Fruit fly (Drosophila melanogaster) whole organism, wandering third instar larva: Measurements from ENCODE around the gene CG14852.

ENCODE experiments used
- Abd-B ChIP-seq: fragments of >200 bp; optimal IDR thresholded peaks from 2 replicates; lab custom pipeline; 2017; ENCODE audit warnings: missing biosample characterization, missing genetic modification characterization
- CG32264 ChIP-seq: fragments of 200-800 bp; sonication (Bioruptor generic); optimal IDR thresholded peaks from 2 replicates; lab custom pipeline; 2016; ENCODE audit warnings: missing biosample characterization, missing genetic modification characterization
- CG9705 ChIP-seq: fragments of 200-800 bp; sonication (Bioruptor generic); optimal IDR thresholded peaks from 2 replicates; lab custom pipeline; 2018; ENCODE audit warnings: missing biosample characterization, mild to moderate bottlenecking, missing genetic modification characterization
- CrebA ChIP-seq: fragments of 200-800 bp; sonication (Bioruptor generic); optimal IDR thresholded peaks from 2 replicates; lab custom pipeline; 2016; ENCODE audit warnings: missing biosample characterization, mild to moderate bottlenecking, missing genetic modification characterization, borderline replicate concordance
- Dfd ChIP-seq: fragments of >200 bp; optimal IDR thresholded peaks from 2 replicates; lab custom pipeline; 2017; ENCODE audit warnings: missing biosample characterization, missing genetic modification characterization
- Dif ChIP-seq: fragments of 200-275, 200-300 bp; sonication (Bioruptor generic); optimal IDR thresholded peaks from 2 replicates; lab custom pipeline; 2018; ENCODE audit warnings: missing biosample characterization, missing genetic modification characterization; ENCODE audit not compliant: partially characterized antibody
- GATAd ChIP-seq: sonication (Bioruptor generic); optimal IDR thresholded peaks from 2 replicates; lab custom pipeline; 2016; ENCODE audit warnings: missing biosample characterization, missing genetic modification characterization
- HLH106 ChIP-seq: fragments of 200-800 bp; optimal IDR thresholded peaks from 3 replicates; lab custom pipeline; 2019; ENCODE audit warnings: missing biosample characterization, mild to moderate bottlenecking, missing genetic modification characterization, moderate library complexity
- Hnf4 ChIP-seq: fragments of 200-800 bp; sonication (Bioruptor generic); optimal IDR thresholded peaks from 2 replicates; lab custom pipeline; 2016; ENCODE audit warnings: missing biosample characterization, mild to moderate bottlenecking, missing genetic modification characterization
- Hr78 ChIP-seq: fragments of >200 bp; optimal IDR thresholded peaks from 2 replicates; lab custom pipeline; 2017; ENCODE audit warnings: missing biosample characterization, missing genetic modification characterization
- Hr83 ChIP-seq: fragments of 200-300 bp; sonication (Bioruptor generic); optimal IDR thresholded peaks from 2 replicates; lab custom pipeline; 2016; ENCODE audit warnings: missing biosample characterization, mild to moderate bottlenecking, missing genetic modification characterization, moderate library complexity; ENCODE audit not compliant: poor library complexity, severe bottlenecking
- Jra ChIP-seq: sonication (Bioruptor generic); optimal IDR thresholded peaks from 2 replicates; lab custom pipeline; 2016; ENCODE audit warnings: missing biosample characterization, missing genetic modification characterization
- Mio ChIP-seq: sonication (Bioruptor generic); optimal IDR thresholded peaks from 2 replicates; lab custom pipeline; 2016; ENCODE audit warnings: missing biosample characterization, missing genetic modification characterization
- Myc ChIP-seq: fragments of >200 bp; optimal IDR thresholded peaks from 2 replicates; lab custom pipeline; 2017
- N ChIP-seq: fragments of >200 bp; optimal IDR thresholded peaks from 2 replicates; lab custom pipeline; 2018; ENCODE audit warnings: missing biosample characterization, missing external identifiers, missing genetic modification characterization
- OdsH ChIP-seq: fragments of 200-800 bp; sonication (Bioruptor generic); optimal IDR thresholded peaks from 2 replicates; lab custom pipeline; 2016; ENCODE audit warnings: missing biosample characterization, mild to moderate bottlenecking, missing genetic modification characterization
- Rel ChIP-seq, 2 experiments: fragments of 200-800 bp; sonication (Bioruptor generic) in 1 of 2; optimal IDR thresholded peaks; 2 replicates in 1 of 2; 3 replicates in 1 of 2; lab custom pipeline; 2016 to 2019; ENCODE audit warnings: mild to moderate bottlenecking in 2 of 2, missing biosample characterization in 2 of 2, missing genetic modification characterization in 2 of 2, moderate library complexity in 1 of 2
- Sp1 ChIP-seq: fragments of 200-800 bp; sonication (Bioruptor generic); optimal IDR thresholded peaks from 3 replicates; lab custom pipeline; 2019; ENCODE audit warnings: missing biosample characterization, mild to moderate bottlenecking, missing genetic modification characterization, moderate library complexity
- Vsx2 ChIP-seq: fragments of 200-300, 225-300 bp; sonication (Bioruptor generic); optimal IDR thresholded peaks from 2 replicates; lab custom pipeline; 2018; ENCODE audit warnings: missing biosample characterization, missing genetic modification characterization; ENCODE audit not compliant: partially characterized antibody
- br ChIP-seq: fragments of 200-800 bp; sonication (Bioruptor generic); optimal IDR thresholded peaks from 2 replicates; lab custom pipeline; 2016; ENCODE audit warnings: missing biosample characterization, missing genetic modification characterization
- brk ChIP-seq: fragments of 200-800 bp; sonication (Bioruptor generic); optimal IDR thresholded peaks from 2 replicates; lab custom pipeline; 2016; ENCODE audit warnings: missing biosample characterization, mild to moderate bottlenecking, missing genetic modification characterization
- dl ChIP-seq, 2 experiments: fragments of 175-275, 200-275 bp in 1 of 2; fragments of 200-275 bp in 1 of 2; sonication (Bioruptor generic); optimal IDR thresholded peaks; lab custom pipeline; 2018; ENCODE audit warnings: mild to moderate bottlenecking in 2 of 2, missing biosample characterization in 2 of 2, missing genetic modification characterization in 2 of 2, moderate library complexity in 2 of 2; ENCODE audit not compliant: partially characterized antibody in 2 of 2, insufficient read depth in 1 of 2
- dmrt93B ChIP-seq: fragments of 200-800 bp; sonication (Bioruptor generic); optimal IDR thresholded peaks from 2 replicates; lab custom pipeline; 2018; ENCODE audit warnings: missing biosample characterization, mild to moderate bottlenecking, missing genetic modification characterization
- dsf ChIP-seq: sonication (Bioruptor generic); optimal IDR thresholded peaks from 2 replicates; lab custom pipeline; 2016; ENCODE audit warnings: missing biosample characterization, missing genetic modification characterization, borderline replicate concordance
- ey ChIP-seq: fragments of 200-800 bp; sonication (Bioruptor generic); optimal IDR thresholded peaks from 2 replicates; lab custom pipeline; 2016; ENCODE audit warnings: missing biosample characterization, missing genetic modification characterization
- foxo ChIP-seq, 2 experiments: fragments of 200-800 bp; sonication (Bioruptor generic); optimal IDR thresholded peaks; 2 replicates in 1 of 2; 3 replicates in 1 of 2; lab custom pipeline; 2016 to 2017; ENCODE audit warnings: missing biosample characterization in 2 of 2, missing genetic modification characterization in 2 of 2
- fru ChIP-seq: fragments of 200-800 bp; sonication (Bioruptor generic); optimal IDR thresholded peaks from 3 replicates; lab custom pipeline; 2016; ENCODE audit warnings: missing biosample characterization, mild to moderate bottlenecking, missing genetic modification characterization
- h ChIP-seq: fragments of 200-800 bp; sonication (Bioruptor generic); optimal IDR thresholded peaks from 3 replicates; lab custom pipeline; 2016; ENCODE audit warnings: missing biosample characterization, mild to moderate bottlenecking, missing genetic modification characterization
- jim ChIP-seq: fragments of 175-275, 200-325 bp; sonication (Bioruptor generic); optimal IDR thresholded peaks from 2 replicates; lab custom pipeline; 2016; ENCODE audit warnings: missing biosample characterization, mild to moderate bottlenecking, missing genetic modification characterization
- lola ChIP-seq: fragments of >200 bp; optimal IDR thresholded peaks from 2 replicates; lab custom pipeline; 2017; ENCODE audit warnings: missing biosample characterization, missing genetic modification characterization
- pan ChIP-seq: fragments of >200 bp; optimal IDR thresholded peaks from 2 replicates; lab custom pipeline; 2017
- psq ChIP-seq: fragments of 200-800 bp; sonication (Bioruptor generic); optimal IDR thresholded peaks from 3 replicates; lab custom pipeline; 2017; ENCODE audit warnings: missing biosample characterization, mild to moderate bottlenecking, missing genetic modification characterization, moderate library complexity
- rgr ChIP-seq: fragments of 200-800 bp; sonication (Bioruptor generic); optimal IDR thresholded peaks from 3 replicates; lab custom pipeline; 2016; ENCODE audit warnings: missing biosample characterization, mild to moderate bottlenecking, missing genetic modification characterization
- sage ChIP-seq: fragments of 200-800 bp; sonication (Bioruptor generic); optimal IDR thresholded peaks from 2 replicates; lab custom pipeline; 2016; ENCODE audit warnings: missing biosample characterization, mild to moderate bottlenecking, missing genetic modification characterization
- sv ChIP-seq: fragments of 200-800 bp; sonication (Bioruptor generic); optimal IDR thresholded peaks from 3 replicates; lab custom pipeline; 2016; ENCODE audit warnings: missing biosample characterization, missing genetic modification characterization
- tai ChIP-seq: sonication (Bioruptor generic); optimal IDR thresholded peaks from 2 replicates; lab custom pipeline; 2016; ENCODE audit warnings: missing biosample characterization, missing genetic modification characterization
- usp ChIP-seq: fragments of >200 bp; optimal IDR thresholded peaks from 2 replicates; lab custom pipeline; 2017; ENCODE audit warnings: missing biosample characterization, missing genetic modification characterization
- woc ChIP-seq: sonication (Bioruptor generic); optimal IDR thresholded peaks from 2 replicates; lab custom pipeline; 2016; ENCODE audit warnings: missing biosample characterization, mild to moderate bottlenecking, missing genetic modification characterization

Gene CG14852

dm6 chr3R:14569411-14570107 lies 3.8 kb downstream of the CG14852 start, which contains the start of gene Cys:
Gene Cys (minus strand): TSS chr3R:14569644.
- TF ChIP-seq CrebA (GFP tag; lab: Kevin White, UChicago), result no peak
- TF ChIP-seq OdsH (GFP tag; lab: Kevin White, UChicago), result no peak
- peak; percentile 3 for TF ChIP-seq rgr (GFP tag; lab: Kevin White, UChicago)
- TF ChIP-seq Hnf4 (GFP tag; lab: Kevin White, UChicago), result peak; percentile 11
- peak; percentile 69 for TF ChIP-seq Dif (GFP tag; lab: Kevin White, UChicago)
- TF ChIP-seq brk (GFP tag; lab: Kevin White, UChicago), result no peak
- no peak for TF ChIP-seq CG9705 (GFP tag; lab: Kevin White, UChicago)
- TF ChIP-seq Hr83 (GFP tag; lab: Kevin White, UChicago), result no peak
- TF ChIP-seq fru, result no peak
- TF ChIP-seq dsf, result no peak
- no peak for TF ChIP-seq Mio (GFP tag; lab: Kevin White, UChicago)

dm6 chr3R:14574962-14575717 lies 9.4 kb downstream of the CG14852 start:
- TF ChIP-seq Hnf4 (GFP tag; lab: Kevin White, UChicago), result peak; percentile 66
- TF ChIP-seq Myc, result peak; percentile 87
- no peak for TF ChIP-seq Abd-B (GFP tag; lab: Kevin White, UChicago)
- TF ChIP-seq CrebA (GFP tag; lab: Kevin White, UChicago), result no peak
- peak; percentile 61 for TF ChIP-seq dmrt93B (GFP tag; lab: Kevin White, UChicago)
- no peak for TF ChIP-seq lola (GFP tag; lab: Kevin White, UChicago)
- peak; percentile 94 for TF ChIP-seq psq (GFP tag; lab: Kevin White, UChicago)
- no peak for TF ChIP-seq brk (GFP tag; lab: Kevin White, UChicago)
- TF ChIP-seq N, result no peak
- TF ChIP-seq pan (lab: Kevin White, UChicago), result no peak
- TF ChIP-seq CG32264 (GFP tag; lab: Kevin White, UChicago), result no peak
- peak; percentile 74 for TF ChIP-seq rgr (GFP tag; lab: Kevin White, UChicago)
- peak; percentile 68 for TF ChIP-seq woc (GFP tag; lab: Kevin White, UChicago)
- TF ChIP-seq fru, result peak; percentile 60
- no peak for TF ChIP-seq CG9705 (GFP tag; lab: Kevin White, UChicago)
- TF ChIP-seq dsf, result peak; percentile 14
- TF ChIP-seq HLH106 (tag; lab: Kevin White, UChicago), result peak; percentile 74
- TF ChIP-seq foxo (GFP tag; optimal IDR thresholded peaks at IDR 0.05; lab: Kevin White, UChicago), result peak in 1 of 2 experiments; percentile 86
- no peak for TF ChIP-seq Dif (GFP tag; lab: Kevin White, UChicago)
- peak; percentile 65 for TF ChIP-seq Jra (GFP tag; lab: Kevin White, UChicago)
- no peak for TF ChIP-seq jim
- no peak for TF ChIP-seq sage (GFP tag; lab: Kevin White, UChicago)
- no peak for TF ChIP-seq Hr83 (GFP tag; lab: Kevin White, UChicago)
- TF ChIP-seq Mio (GFP tag; lab: Kevin White, UChicago), result no peak
- peak; percentile 70 for TF ChIP-seq Sp1 (GFP tag; lab: Kevin White, UChicago)
- TF ChIP-seq sv (GFP tag; lab: Kevin White, UChicago), result peak; percentile 50
- TF ChIP-seq Hr78 (GFP tag; lab: Kevin White, UChicago), result no peak
- peak; percentile 61 for TF ChIP-seq h
- no peak for TF ChIP-seq tai (GFP tag; lab: Kevin White, UChicago)
- TF ChIP-seq dl (GFP tag; optimal IDR thresholded peaks at IDR 0.05; lab: Kevin White, UChicago; ENCODE audit: insufficient read depth in 1 of 2, partially characterized antibody in 2 of 2), result no peak
- TF ChIP-seq OdsH (GFP tag; lab: Kevin White, UChicago), result peak; percentile 75
- no peak for TF ChIP-seq usp (GFP tag; lab: Kevin White, UChicago)
- peak; percentile 47 for TF ChIP-seq br (GFP tag; lab: Kevin White, UChicago)
- peak; percentile 69 for TF ChIP-seq ey
- TF ChIP-seq GATAd, result no peak
- TF ChIP-seq Rel (GFP tag; optimal IDR thresholded peaks at IDR 0.05; lab: Kevin White, UChicago), result no peak
- no peak for TF ChIP-seq Rel (tag; optimal IDR thresholded peaks at IDR 0.05; lab: Kevin White, UChicago)
- no peak for TF ChIP-seq Dfd (GFP tag; lab: Kevin White, UChicago)
- no peak for TF ChIP-seq Vsx2 (GFP tag; lab: Kevin White, UChicago)
